Worm (Caenorhabditis elegans): Measurements from ENCODE around the gene Y54F10AM.15.

DNA sequence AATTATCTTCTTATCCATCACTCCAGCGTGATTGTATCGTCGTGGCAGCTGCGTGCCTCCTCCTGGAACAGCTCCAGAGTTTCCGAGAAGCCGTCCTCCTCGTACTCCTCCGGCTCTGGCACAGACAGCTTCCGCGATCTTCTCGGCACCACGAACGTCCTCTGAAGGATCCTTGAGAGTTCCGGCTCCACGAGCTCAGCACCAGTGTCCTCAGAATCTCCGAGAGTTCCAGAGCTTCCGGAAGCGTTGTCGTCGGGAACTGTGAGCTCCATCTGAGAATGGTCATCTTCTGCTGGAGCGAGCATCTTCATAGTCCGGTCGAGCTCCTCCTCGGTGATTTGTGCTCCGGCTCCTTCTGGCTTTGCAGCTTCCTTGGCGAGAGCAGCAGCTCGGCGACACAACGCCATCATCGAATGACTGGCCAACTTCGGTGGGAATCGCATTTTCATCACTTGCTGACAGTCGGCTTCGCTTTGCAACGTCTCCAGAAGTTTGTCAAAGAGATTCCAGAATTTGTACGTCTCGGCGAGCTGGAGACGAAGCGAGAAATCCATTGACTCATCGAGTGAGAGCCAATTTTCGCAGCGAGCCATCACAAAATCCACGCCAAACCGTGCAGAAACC is 34.7 kb upstream of the Y54F10AM.15 start:
- no peak for TF ChIP-seq M03D4.4 (tag; optimal IDR thresholded peaks at IDR 0.05)
- TF ChIP-seq elt-1 (tag; optimal IDR thresholded peaks at IDR 0.05; ENCODE audit: borderline replicate concordance, insufficient read depth) = no peak
- TF ChIP-seq nhr-237 (tag; optimal IDR thresholded peaks at IDR 0.05) = no peak
- TF ChIP-seq nhr-12 (tag; optimal IDR thresholded peaks at IDR 0.05) = no peak
- TF ChIP-seq pha-4 (tag; optimal IDR thresholded peaks at IDR 0.05) = no peak
- no peak for TF ChIP-seq ztf-11 (tag; optimal IDR thresholded peaks at IDR 0.05)
- TF ChIP-seq sptf-1 (tag; optimal IDR thresholded peaks at IDR 0.05) = no peak
- TF ChIP-seq sem-2 (GFP tag; optimal IDR thresholded peaks at IDR 0.05) = no peak
- no peak for TF ChIP-seq snpc-4 (tag; optimal IDR thresholded peaks at IDR 0.05)
- no peak for TF ChIP-seq unc-62 (GFP tag; optimal IDR thresholded peaks at IDR 0.05)
- no peak for TF ChIP-seq bed-3 (GFP tag; optimal IDR thresholded peaks at IDR 0.05)
- no peak for TF ChIP-seq zip-8 (tag; optimal IDR thresholded peaks at IDR 0.05)
